Fruit fly (Drosophila melanogaster) whole organism, embryonic: Measurements from ENCODE around the gene Octbeta2R.
A peak's percentile ranks its signal among the peaks of the same experiment; 100 is the strongest.

Experiments used
- Atf-2 ChIP-seq: fragments of 200-800 bp; sonication (Bioruptor generic); optimal IDR thresholded peaks from 2 replicates; lab custom pipeline; 2016; ENCODE audit warnings: missing biosample characterization, missing genetic modification characterization
- Awh ChIP-seq: fragments of 200-800 bp; sonication (Bioruptor generic); IDR thresholded peaks from 2 replicates; pipeline ENCODE4, ENCODE4 v1.3.6; 2022; ENCODE audit warnings: missing biosample characterization, missing genetic modification characterization
- B-H2 ChIP-seq: fragments of 200-800 bp; sonication (Bioruptor generic); optimal IDR thresholded peaks from 2 replicates; lab custom pipeline; 2018; ENCODE audit warnings: missing biosample characterization, mild to moderate bottlenecking, missing genetic modification characterization
- Bdp1 ChIP-seq: fragments of 200-800 bp; sonication (Bioruptor generic); optimal IDR thresholded peaks from 3 replicates; lab custom pipeline; 2016; ENCODE audit warnings: missing biosample characterization, missing genetic modification characterization
- CG10366 ChIP-seq: fragments of 200-800 bp; sonication (Bioruptor generic); IDR thresholded peaks from 2 replicates; pipeline ENCODE4 v1.3.6; 2022; ENCODE audit warnings: missing biosample characterization, missing genetic modification characterization
- CG11247 ChIP-seq: fragments of 200-800 bp; sonication (Bioruptor generic); IDR thresholded peaks from 2 replicates; pipeline ENCODE4 v1.3.6; 2022; ENCODE audit warnings: missing biosample characterization, missing genetic modification characterization
- CG11696 ChIP-seq: fragments of 200-800 bp; sonication (Bioruptor generic); IDR thresholded peaks from 2 replicates; pipeline ENCODE4 v1.3.6; 2022; ENCODE audit warnings: missing biosample characterization, missing genetic modification characterization
- CG12299 ChIP-seq: fragments of 200-800 bp; sonication (Bioruptor generic); optimal IDR thresholded peaks from 2 replicates; lab custom pipeline; 2018; ENCODE audit warnings: missing biosample characterization, mild to moderate bottlenecking, missing genetic modification characterization
- CG13287 ChIP-seq: fragments of 200-800 bp; sonication (Bioruptor generic); IDR thresholded peaks from 2 replicates; pipeline ENCODE4 v1.3.6; 2022; ENCODE audit warnings: missing biosample characterization, missing genetic modification characterization; ENCODE audit not compliant: partially characterized antibody
- CG13424 ChIP-seq: fragments of 200-800 bp; sonication (Bioruptor generic); optimal IDR thresholded peaks from 2 replicates; lab custom pipeline; 2019; ENCODE audit warnings: missing biosample characterization, mild to moderate bottlenecking, missing genetic modification characterization, moderate library complexity
- CG14014 ChIP-seq: fragments of 200-800 bp; sonication (Bioruptor generic); IDR thresholded peaks from 2 replicates; pipeline ENCODE4 v1.3.6; 2022; ENCODE audit warnings: missing biosample characterization, missing genetic modification characterization
- CG1603 ChIP-seq: fragments of 200-800 bp; sonication (Bioruptor generic); optimal IDR thresholded peaks from 2 replicates; lab custom pipeline; 2019; ENCODE audit warnings: missing biosample characterization, mild to moderate bottlenecking, missing genetic modification characterization, moderate library complexity
- CG17186 ChIP-seq: fragments of 200-800 bp; sonication (Bioruptor generic); optimal IDR thresholded peaks from 3 replicates; lab custom pipeline; 2017; ENCODE audit warnings: missing biosample characterization, missing genetic modification reagents, missing genetic modification characterization
- CG17328 ChIP-seq: fragments of 200-800 bp; sonication (Bioruptor generic); IDR thresholded peaks from 2 replicates; pipeline ENCODE4 v1.3.6; 2022; ENCODE audit warnings: missing biosample characterization, missing genetic modification characterization
- CG17612 ChIP-seq: fragments of 200-800 bp; sonication (Bioruptor generic); IDR thresholded peaks from 2 replicates; pipeline ENCODE4 v1.3.6; 2022; ENCODE audit warnings: missing biosample characterization, missing genetic modification characterization
- CG18764 ChIP-seq: fragments of 200-800 bp; sonication (Bioruptor generic); optimal IDR thresholded peaks from 3 replicates; lab custom pipeline; 2016; ENCODE audit warnings: missing biosample characterization, missing genetic modification characterization
- CG30431 ChIP-seq: fragments of 200-800 bp; sonication (Bioruptor generic); optimal IDR thresholded peaks from 2 replicates; lab custom pipeline; 2017; ENCODE audit warnings: missing biosample characterization, missing genetic modification characterization
- CG31224 ChIP-seq: fragments of 200-800 bp; sonication (Bioruptor generic); IDR thresholded peaks from 2 replicates; pipeline ENCODE4 v1.3.6; 2022; ENCODE audit warnings: missing biosample characterization, missing genetic modification characterization
- CG33557 ChIP-seq: fragments of 200-800 bp; sonication (Bioruptor generic); optimal IDR thresholded peaks from 2 replicates; lab custom pipeline; 2019; ENCODE audit warnings: missing biosample characterization, mild to moderate bottlenecking, missing genetic modification characterization, moderate library complexity
- CG4360 ChIP-seq: fragments of 200-800 bp; sonication (Bioruptor generic); IDR thresholded peaks from 2 replicates; pipeline ENCODE4 v1.3.6; 2022; ENCODE audit warnings: missing biosample characterization, missing genetic modification characterization
- CG4707 ChIP-seq: fragments of 200-800 bp; sonication (Bioruptor generic); optimal IDR thresholded peaks from 2 replicates; lab custom pipeline; 2018; ENCODE audit warnings: missing biosample characterization, mild to moderate bottlenecking, missing genetic modification characterization, moderate library complexity
- CG7271 ChIP-seq: fragments of 200-800 bp; sonication (Bioruptor generic); optimal IDR thresholded peaks from 2 replicates; lab custom pipeline; 2018; ENCODE audit warnings: missing biosample characterization, mild to moderate bottlenecking, missing genetic modification characterization, moderate library complexity
- CG7987 ChIP-seq: fragments of 200-800 bp; sonication (Bioruptor generic); optimal IDR thresholded peaks from 2 replicates; lab custom pipeline; 2018; ENCODE audit warnings: missing biosample characterization, mild to moderate bottlenecking, missing genetic modification characterization, moderate library complexity
- CG8924 ChIP-seq: fragments of 200-800 bp; optimal IDR thresholded peaks from 3 replicates; lab custom pipeline; 2019; ENCODE audit warnings: missing biosample characterization, mild to moderate bottlenecking, missing genetic modification characterization, moderate library complexity
- CG9797 ChIP-seq: fragments of 200-800 bp; sonication (Bioruptor generic); optimal IDR thresholded peaks from 3 replicates; lab custom pipeline; 2018; ENCODE audit warnings: missing biosample characterization, mild to moderate bottlenecking, missing genetic modification characterization
- CG9817 ChIP-seq: fragments of 200-800 bp; sonication (Bioruptor generic); optimal IDR thresholded peaks from 2 replicates; lab custom pipeline; 2018; ENCODE audit warnings: missing biosample characterization, mild to moderate bottlenecking, missing genetic modification characterization, moderate library complexity
- D ChIP-seq, 2 experiments: fragments of 200-800 bp in 1 of 2; fragments of >200 bp in 1 of 2; sonication (Bioruptor generic) in 1 of 2; optimal IDR thresholded peaks; 2 replicates in 1 of 2; 3 replicates in 1 of 2; lab custom pipeline; 2017; ENCODE audit warnings: mild to moderate bottlenecking in 1 of 2, missing biosample characterization in 1 of 2, missing genetic modification characterization in 1 of 2, missing genetic modification reagents in 1 of 2
- Dfd ChIP-seq, 2 experiments: fragments of >200 bp; optimal IDR thresholded peaks; 2 replicates each; lab custom pipeline; 2017; ENCODE audit warnings: missing biosample characterization in 2 of 2, missing genetic modification characterization in 2 of 2
- Dll ChIP-seq: fragments of 200-800 bp; sonication (Bioruptor generic); IDR thresholded peaks from 4 replicates; pipeline ENCODE4 v1.3.6; 2022; ENCODE audit warnings: missing biosample characterization, missing genetic modification characterization; ENCODE audit not compliant: partially characterized antibody
- HmgZ ChIP-seq: fragments of 200-800 bp; sonication (Bioruptor generic); optimal IDR thresholded peaks from 2 replicates; lab custom pipeline; 2018; ENCODE audit warnings: missing biosample characterization, mild to moderate bottlenecking, missing genetic modification characterization
- Hr78 ChIP-seq, 2 experiments: fragments of 200-800 bp in 1 of 2; fragments of >200 bp in 1 of 2; sonication (Bioruptor generic) in 1 of 2; optimal IDR thresholded peaks; 2 replicates each; lab custom pipeline; 2017 to 2019; ENCODE audit warnings: missing biosample characterization in 2 of 2, missing genetic modification characterization in 2 of 2, mild to moderate bottlenecking in 1 of 2, moderate library complexity in 1 of 2
- Pdp1 ChIP-seq, 2 experiments: fragments of 200-800 bp; sonication (Bioruptor generic); optimal IDR thresholded peaks; 3 replicates each; lab custom pipeline; 2016; ENCODE audit warnings: missing biosample characterization in 2 of 2, missing genetic modification characterization in 2 of 2, mild to moderate bottlenecking in 1 of 2, moderate library complexity in 1 of 2
- Rx ChIP-seq: fragments of 200-800 bp; sonication (Bioruptor generic); IDR thresholded peaks from 2 replicates; pipeline ENCODE4 v1.3.6; 2022; ENCODE audit warnings: missing biosample characterization, missing genetic modification characterization
- Sox102F ChIP-seq: fragments of 200-800 bp; sonication (Bioruptor generic); optimal IDR thresholded peaks from 2 replicates; lab custom pipeline; 2018; ENCODE audit warnings: missing biosample characterization, mild to moderate bottlenecking, missing genetic modification characterization, moderate library complexity
- Sry-δ ChIP-seq: fragments of 200-800 bp; sonication (Bioruptor generic); optimal IDR thresholded peaks from 2 replicates; lab custom pipeline; 2016; ENCODE audit warnings: missing biosample characterization, missing genetic modification characterization
- TFAM ChIP-seq: fragments of 200-800 bp; sonication (Bioruptor generic); optimal IDR thresholded peaks from 2 replicates; lab custom pipeline; 2017; ENCODE audit warnings: missing biosample characterization, missing genetic modification characterization, inconsistent platforms
- chif ChIP-seq, 2 experiments: fragments of 200-800 bp; sonication (Bioruptor generic); optimal IDR thresholded peaks; 3 replicates each; lab custom pipeline; 2016; ENCODE audit warnings: missing biosample characterization in 2 of 2, missing genetic modification characterization in 2 of 2
- danr ChIP-seq: fragments of 200-800 bp; sonication (Bioruptor generic); IDR thresholded peaks from 2 replicates; pipeline ENCODE4 v1.3.6; 2022; ENCODE audit warnings: missing biosample characterization, missing genetic modification characterization
- dysf ChIP-seq: fragments of 200-800 bp; sonication (Bioruptor generic); IDR thresholded peaks from 3 replicates; pipeline ENCODE4 v1.3.6; 2022; ENCODE audit warnings: missing biosample characterization, missing genetic modification characterization
- hb ChIP-seq: fragments of 200-800 bp; sonication (Bioruptor generic); IDR thresholded peaks from 3 replicates; pipeline ENCODE4 v1.3.6; 2022; ENCODE audit warnings: missing biosample characterization, missing genetic modification characterization; ENCODE audit not compliant: partially characterized antibody
- ken ChIP-seq: fragments of 200-800 bp; sonication (Bioruptor generic); IDR thresholded peaks from 3 replicates; pipeline ENCODE4 v1.3.6; 2022; ENCODE audit warnings: missing biosample characterization, missing genetic modification characterization
- kni ChIP-seq: fragments of 200-800 bp; sonication (Bioruptor generic); optimal IDR thresholded peaks from 3 replicates; lab custom pipeline; 2017; ENCODE audit warnings: mild to moderate bottlenecking, missing biosample characterization, missing genetic modification reagents, missing genetic modification characterization
- p53 ChIP-seq: fragments of 200-800 bp; sonication (Bioruptor generic); optimal IDR thresholded peaks from 2 replicates; lab custom pipeline; 2016; ENCODE audit warnings: missing biosample characterization, missing genetic modification characterization
- pum ChIP-seq: fragments of 200-800 bp; sonication (Bioruptor generic); optimal IDR thresholded peaks from 2 replicates; lab custom pipeline; 2016; ENCODE audit warnings: missing biosample characterization, missing genetic modification characterization
- scrt ChIP-seq: fragments of 200-800 bp; sonication (Bioruptor generic); optimal IDR thresholded peaks from 2 replicates; lab custom pipeline; 2018; ENCODE audit warnings: missing biosample characterization, mild to moderate bottlenecking, missing genetic modification characterization, moderate library complexity
- sens ChIP-seq: fragments of 200-800 bp; sonication (Bioruptor generic); peaks from one replicate; lab custom pipeline; 2016; ENCODE audit warnings: missing biosample characterization, missing genetic modification characterization
- slp2 ChIP-seq: fragments of 200-800 bp; sonication (Bioruptor generic); optimal IDR thresholded peaks from 2 replicates; lab custom pipeline; 2016; ENCODE audit warnings: missing biosample characterization, missing genetic modification characterization
- tio ChIP-seq: fragments of 200-800 bp; sonication (Bioruptor generic); optimal IDR thresholded peaks from 2 replicates; lab custom pipeline; 2017; ENCODE audit warnings: missing biosample characterization, missing genetic modification characterization, inconsistent platforms
- trem ChIP-seq: fragments of 200-800 bp; optimal IDR thresholded peaks from 3 replicates; lab custom pipeline; 2019; ENCODE audit warnings: missing biosample characterization, mild to moderate bottlenecking, missing genetic modification characterization, moderate library complexity
- vvl ChIP-seq: fragments of 200-800 bp; sonication (Bioruptor generic); IDR thresholded peaks from 2 replicates; pipeline ENCODE4 v1.3.6; 2022; ENCODE audit warnings: missing biosample characterization, missing genetic modification characterization

The Octbeta2R gene

DNA sequence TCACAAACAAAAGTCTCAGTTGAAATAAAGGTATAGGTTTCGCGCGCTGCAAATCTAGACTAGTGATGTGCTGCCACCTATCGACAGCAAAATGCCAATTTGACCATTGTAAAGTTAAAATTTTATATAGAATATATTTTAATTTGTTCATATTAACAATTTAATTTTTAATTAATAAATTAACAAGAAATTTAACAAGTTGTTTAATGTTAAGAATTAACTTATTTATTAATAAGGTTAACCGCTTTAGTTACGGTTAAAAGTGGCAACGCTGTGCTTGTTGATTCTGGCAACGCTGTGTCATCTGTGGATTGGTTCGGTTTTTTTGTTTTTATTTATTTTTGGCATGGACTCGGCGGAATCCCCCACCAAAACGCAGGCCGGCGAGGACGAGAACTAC, 34.8 kb upstream of the Octbeta2R start, which contains the start of gene Not10 (continued):
- TF ChIP-seq CG13287 (GFP tag; lab: Robert Waterston, UW) (peak; percentile 88), CG8924 (tag; lab: Kevin White, UChicago) (peak; percentile 55), Pdp1 (GFP tag; optimal IDR thresholded peaks at IDR 0.05; lab: Kevin White, UChicago) (no peak), TFAM (GFP tag; lab: Kevin White, UChicago) (no peak), Dfd (GFP tag; optimal IDR thresholded peaks at IDR 0.05; lab: Kevin White, UChicago) (no peak), CG12299 (peak; percentile 65), CG13424 (tag; lab: Kevin White, UChicago) (peak; percentile 70), CG33557 (peak; percentile 10), Sry-δ (GFP tag; lab: Kevin White, UChicago) (peak; percentile 59), Atf-2 (GFP tag; lab: Kevin White, UChicago) (no peak), scrt (GFP tag; lab: Kevin White, UChicago) (no peak), CG4707 (GFP tag; lab: Kevin White, UChicago) (no peak), CG1603 (tag; lab: Kevin White, UChicago) (no peak), Bdp1 (no peak), CG18764 (peak; percentile 27), Dll (GFP tag; lab: Robert Waterston, UW) (peak; percentile 86), chif (GFP tag; optimal IDR thresholded peaks at IDR 0.05; lab: Kevin White, UChicago) (no peak), CG14014 (GFP tag; lab: Robert Waterston, UW) (0 out of 2 replicates have a peak, but pooled peaks have one; percentile 9), pum (no peak), CG30431 (GFP tag; lab: Kevin White, UChicago) (no peak), CG17612 (no peak), CG17328 (GFP tag; lab: Robert Waterston, UW) (no peak), dysf (no peak)

DNA sequence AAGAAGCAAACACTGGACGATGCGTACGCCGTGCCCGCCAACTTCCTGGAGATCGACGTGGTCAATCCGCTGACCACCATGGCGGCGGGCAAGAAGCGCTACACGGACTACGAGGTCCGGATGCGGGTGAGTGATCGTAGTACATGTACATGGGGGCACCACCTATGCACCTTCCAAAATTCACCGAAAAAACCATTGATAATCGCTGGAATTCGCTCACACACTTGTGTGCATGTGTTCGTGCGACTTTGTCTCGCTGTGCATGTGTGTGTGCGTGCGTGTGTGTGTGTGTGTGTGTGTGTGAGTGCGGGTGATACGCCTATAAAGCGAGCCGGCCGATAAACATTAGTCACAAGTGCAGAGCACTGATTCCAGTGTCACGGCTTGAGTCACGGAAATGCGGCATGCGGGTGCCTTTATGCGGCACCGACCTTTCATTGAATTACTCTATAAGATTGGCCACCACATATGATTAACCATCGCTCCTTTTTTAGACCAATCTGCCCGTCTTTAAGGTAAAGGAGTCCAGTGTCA, 32.9 kb upstream of the Octbeta2R start:
- no peak for TF ChIP-seq Sox102F (GFP tag; lab: Kevin White, UChicago)
- no peak for TF ChIP-seq CG7271 (tag; lab: Kevin White, UChicago)
- peak in 1 of 2 experiments; percentile 34 for TF ChIP-seq Hr78 (GFP tag; optimal IDR thresholded peaks at IDR 0.05; lab: Kevin White, UChicago)
- peak; percentile 15 for TF ChIP-seq D (optimal IDR thresholded peaks at IDR 0.05; lab: Kevin White, UChicago)
- TF ChIP-seq D (GFP tag; optimal IDR thresholded peaks at IDR 0.05; lab: Kevin White, UChicago), result no peak
- TF ChIP-seq kni (GFP tag; lab: Kevin White, UChicago), result peak; percentile 27
- no peak for TF ChIP-seq CG11247 (GFP tag; lab: Robert Waterston, UW)
- peak; percentile 39 for TF ChIP-seq sens (GFP tag; lab: Kevin White, UChicago)
- TF ChIP-seq pum, result no peak
- TF ChIP-seq hb (GFP tag; lab: Robert Waterston, UW), result no peak
- no peak for TF ChIP-seq B-H2 (GFP tag; lab: Kevin White, UChicago)
- no peak for TF ChIP-seq CG1603 (tag; lab: Kevin White, UChicago)
- TF ChIP-seq CG7987 (GFP tag; lab: Kevin White, UChicago), result no peak
- no peak for TF ChIP-seq CG10366
- TF ChIP-seq vvl, result no peak
- no peak for TF ChIP-seq CG4360
- TF ChIP-seq Awh (GFP tag; lab: Robert Waterston, UW), result no peak
- TF ChIP-seq slp2 (GFP tag; lab: Kevin White, UChicago), result no peak
- TF ChIP-seq HmgZ, result no peak
- TF ChIP-seq trem (tag; lab: Kevin White, UChicago), result no peak
- no peak for TF ChIP-seq p53 (GFP tag; lab: Kevin White, UChicago)
- TF ChIP-seq danr (GFP tag; lab: Robert Waterston, UW), result no peak
- no peak for TF ChIP-seq CG9817 (tag; lab: Kevin White, UChicago)
- no peak for TF ChIP-seq CG11696 (GFP tag; lab: Robert Waterston, UW)
- no peak for TF ChIP-seq CG17186
- no peak for TF ChIP-seq tio
- TF ChIP-seq CG31224, result no peak
- no peak for TF ChIP-seq CG9797 (GFP tag; lab: Kevin White, UChicago)
- no peak for TF ChIP-seq Rx (GFP tag; lab: Robert Waterston, UW)
- no peak for TF ChIP-seq ken
